Worm (Caenorhabditis elegans) whole organism, early embryonic: ENCODE measurements around the gene swd-2.2.

Experiments
- B0310.2 ChIP-seq: sonication (generic microtip); optimal IDR thresholded peaks from 2 replicates; lab custom pipeline; 2016; ENCODE audit warnings: mild to moderate bottlenecking, missing genetic modification characterization, missing compliant biosample characterization
- ets-7 ChIP-seq: sonication (generic microtip); optimal IDR thresholded peaks from 2 replicates; lab custom pipeline; 2016; ENCODE audit warnings: missing genotype, missing genetic modification characterization, missing compliant biosample characterization
- hnd-1 ChIP-seq: sonication (generic microtip); optimal IDR thresholded peaks from 2 replicates; lab custom pipeline; 2016; ENCODE audit warnings: missing genetic modification characterization, missing compliant biosample characterization
- pes-1 ChIP-seq: fragments of 200-800 bp; sonication (Bioruptor generic); IDR thresholded peaks from 2 replicates; pipeline ENCODE4 v1.3.6; 2022; ENCODE audit warnings: missing genetic modification reagents, missing genetic modification characterization, missing compliant biosample characterization
- scrt-1 ChIP-seq: fragments of 200-800 bp; sonication (Bioruptor generic); IDR thresholded peaks from 2 replicates; pipeline ENCODE4 v1.3.6; 2022; ENCODE audit warnings: missing genetic modification characterization, missing compliant biosample characterization
- sea-1 ChIP-seq: fragments of 200-800 bp; sonication (Bioruptor generic); conservative IDR thresholded peaks from 2 replicates; pipeline ENCODE4 v1.3.6; 2022; ENCODE audit warnings: missing genetic modification characterization, missing compliant biosample characterization

- TF ChIP-seq sea-1: no peak
- TF ChIP-seq scrt-1: no peak
- no peak for TF ChIP-seq pes-1 (GFP tag; lab: Robert Waterston, UW)
- no peak for TF ChIP-seq hnd-1 (tag; lab: Kevin White, UChicago)
- TF ChIP-seq ets-7 (tag; lab: Kevin White, UChicago): no peak
- no peak for TF ChIP-seq B0310.2 (tag; lab: Kevin White, UChicago)
These were observed 43.6 kb downstream of the swd-2.2 start, which contains the start of gene ric-3 for ce11 chrIV:7817852-7818251.
